Worm (Caenorhabditis elegans) whole organism, young adult: Measurements from ENCODE around the gene lgc-39.

Experiments
- B0019.2 ChIP-seq: fragments of 200-800 bp; sonication (Bioruptor generic); conservative IDR thresholded peaks from 2 replicates; pipeline ENCODE4 v1.3.6; 2022; ENCODE audit warnings: missing genetic modification reagents, missing genetic modification characterization, missing compliant biosample characterization
- B0035.1 ChIP-seq: sonication (generic microtip); optimal IDR thresholded peaks from 2 replicates; lab custom pipeline; 2016; ENCODE audit warnings: missing genetic modification characterization, mild to moderate bottlenecking, missing compliant biosample characterization, missing genotype, missing genetic modification reagents
- B0261.1 ChIP-seq: sonication (generic microtip); optimal IDR thresholded peaks from 2 replicates; lab custom pipeline; 2016; ENCODE audit warnings: mild to moderate bottlenecking, missing genetic modification characterization, moderate library complexity, missing compliant biosample characterization
- D2030.7 ChIP-seq: fragments of 200-800 bp; sonication (Bioruptor generic); IDR thresholded peaks from 2 replicates; pipeline ENCODE4 v1.3.6; 2022; ENCODE audit warnings: missing genetic modification reagents, missing genetic modification characterization, missing compliant biosample characterization
- F49E8.2 ChIP-seq: sonication (generic microtip); optimal IDR thresholded peaks from 3 replicates; lab custom pipeline; 2017; ENCODE audit warnings: missing genetic modification characterization, mild to moderate bottlenecking, missing compliant biosample characterization, antibody characterized with exemption, moderate library complexity; ENCODE audit not compliant: insufficient read depth
- F55B11.4 ChIP-seq: sonication (generic microtip); optimal IDR thresholded peaks from 2 replicates; lab custom pipeline; 2016; ENCODE audit warnings: missing compliant biosample characterization, missing genetic modification characterization, borderline replicate concordance; ENCODE audit not compliant: insufficient read depth
- F57C9.4 ChIP-seq: sonication (generic microtip); optimal IDR thresholded peaks from 2 replicates; lab custom pipeline; 2017; ENCODE audit warnings: mild to moderate bottlenecking, missing genetic modification characterization, missing compliant biosample characterization
- K12H6.12 ChIP-seq: fragments of 200-800 bp; sonication (Bioruptor generic); optimal IDR thresholded peaks from 2 replicates; lab custom pipeline; 2018; ENCODE audit warnings: mild to moderate bottlenecking, missing genetic modification characterization, missing compliant biosample characterization
- Y53G8AR.9 ChIP-seq: fragments of 200-800 bp; sonication (Bioruptor generic); conservative IDR thresholded peaks from 2 replicates; pipeline ENCODE4 v1.3.6; 2022; ENCODE audit warnings: missing genetic modification reagents, missing genetic modification characterization, missing compliant biosample characterization
- Y56A3A.18 ChIP-seq: fragments of 200-800 bp; sonication (Bioruptor generic); IDR thresholded peaks from 2 replicates; pipeline ENCODE4 v1.3.6; 2022; ENCODE audit warnings: missing genetic modification reagents, missing genetic modification characterization, missing compliant biosample characterization
- Y67H2A.10 ChIP-seq: fragments of 200-800 bp; sonication (Bioruptor generic); conservative IDR thresholded peaks from 2 replicates; pipeline ENCODE4 v1.3.6; 2022; ENCODE audit warnings: missing genetic modification reagents, missing genetic modification characterization, missing compliant biosample characterization
- Y79H2A.3 ChIP-seq: fragments of 200-800 bp; sonication (Bioruptor generic); conservative IDR thresholded peaks from 2 replicates; pipeline ENCODE4 v1.3.6; 2022; ENCODE audit warnings: missing genetic modification reagents, missing genetic modification characterization, missing compliant biosample characterization
- ama-1 ChIP-seq, 3 experiments: fragments of 150-350 bp in 1 of 3; sonication (generic microtip) in 2 of 3; optimal IDR thresholded peaks; 2 replicates each; lab custom pipeline; 2014 to 2018; ENCODE audit warnings: missing biosample characterization in 2 of 3, missing genetic modification characterization in 2 of 3, missing genetic modification reagents in 2 of 3
- cebp-1 ChIP-seq, 2 experiments: fragments of 200-800 bp in 1 of 2; sonication (Bioruptor generic) in 1 of 2; sonication (generic microtip) in 1 of 2; IDR thresholded peaks in 1 of 2; optimal IDR thresholded peaks in 1 of 2; 2 replicates each; pipeline versions ENCODE4 v1.3.6 to Lab custom; 2017 to 2022; ENCODE audit warnings: missing compliant biosample characterization in 2 of 2, missing genetic modification characterization in 2 of 2, mild to moderate bottlenecking in 1 of 2, missing genetic modification reagents in 1 of 2, moderate library complexity in 1 of 2
- cebp-2 ChIP-seq: fragments of 200-800 bp; sonication (Bioruptor generic); IDR thresholded peaks from 2 replicates; pipeline ENCODE4 v1.3.6; 2022; ENCODE audit warnings: missing genetic modification characterization, missing compliant biosample characterization
- ceh-100 ChIP-seq: fragments of 200-800 bp; sonication (Bioruptor generic); IDR thresholded peaks from 2 replicates; pipeline ENCODE4 v1.3.6; 2022; ENCODE audit warnings: missing genetic modification reagents, missing genetic modification characterization, missing compliant biosample characterization
- ceh-40 ChIP-seq: fragments of 200-800 bp; sonication (Bioruptor generic); IDR thresholded peaks from 2 replicates; pipeline ENCODE4 v1.3.6; 2022; ENCODE audit warnings: missing genetic modification characterization, missing compliant biosample characterization
- ceh-91 ChIP-seq: fragments of 200-800 bp; sonication (Bioruptor generic); IDR thresholded peaks from 2 replicates; pipeline ENCODE4 v1.3.6; 2022; ENCODE audit warnings: missing genetic modification reagents, missing genetic modification characterization, missing compliant biosample characterization
- egl-18 ChIP-seq: fragments of 200-800 bp; sonication (Bioruptor generic); IDR thresholded peaks from 2 replicates; pipeline ENCODE4 v1.3.6; 2022; ENCODE audit warnings: missing genetic modification reagents, missing genetic modification characterization, missing compliant biosample characterization
- egl-44 ChIP-seq: fragments of 200-800 bp; sonication (Bioruptor generic); IDR thresholded peaks from 2 replicates; pipeline ENCODE4 v1.3.6; 2022; ENCODE audit warnings: missing genetic modification reagents, missing genetic modification characterization, missing compliant biosample characterization
- gei-17 ChIP-seq: fragments of 200-800 bp; sonication (Bioruptor generic); optimal IDR thresholded peaks from 2 replicates; lab custom pipeline; 2018; ENCODE audit warnings: mild to moderate bottlenecking, missing genetic modification characterization, missing compliant biosample characterization
- hlh-12 ChIP-seq: sonication (generic microtip); optimal IDR thresholded peaks from 2 replicates; lab custom pipeline; 2016; ENCODE audit warnings: missing genetic modification characterization, missing compliant biosample characterization
- hlh-26 ChIP-seq: fragments of 200-800 bp; sonication (Bioruptor generic); conservative IDR thresholded peaks from 2 replicates; pipeline ENCODE4 v1.3.6; 2022; ENCODE audit warnings: missing genetic modification reagents, missing genetic modification characterization, missing compliant biosample characterization
- hrde-1 ChIP-seq: sonication (generic microtip); optimal IDR thresholded peaks from 2 replicates; lab custom pipeline; 2016; ENCODE audit warnings: missing genetic modification characterization, mild to moderate bottlenecking, missing compliant biosample characterization, moderate library complexity, missing genotype, missing genetic modification reagents, borderline replicate concordance
- hsf-1 ChIP-seq: fragments of 200-800 bp; sonication (Bioruptor generic); IDR thresholded peaks from 2 replicates; pipeline ENCODE4 v1.3.6; 2022; ENCODE audit warnings: missing genetic modification reagents, missing genetic modification characterization, missing compliant biosample characterization
- let-526 ChIP-seq: fragments of 200-800 bp; sonication (Bioruptor generic); IDR thresholded peaks from 2 replicates; pipeline ENCODE4 v1.3.6; 2022; ENCODE audit warnings: missing genetic modification reagents, missing genetic modification characterization, missing compliant biosample characterization
- let-607 ChIP-seq, 2 experiments: fragments of 200-800 bp in 1 of 2; sonication (Bioruptor generic) in 1 of 2; sonication (generic microtip) in 1 of 2; optimal IDR thresholded peaks; 2 replicates each; lab custom pipeline; 2016 to 2018; ENCODE audit warnings: mild to moderate bottlenecking in 2 of 2, missing compliant biosample characterization in 2 of 2, missing genetic modification characterization in 2 of 2, moderate library complexity in 2 of 2, missing genotype in 1 of 2
- lin-35 ChIP-seq, 3 experiments: fragments of 150-350 bp in 2 of 3; sonication (generic microtip) in 1 of 3; optimal IDR thresholded peaks; 2 replicates each; lab custom pipeline; 2014 to 2018; ENCODE audit warnings: missing biosample characterization in 3 of 3, missing genetic modification characterization in 3 of 3, missing genetic modification reagents in 3 of 3
- lin-54 ChIP-seq: fragments of 200-800 bp; sonication (Bioruptor generic); optimal IDR thresholded peaks from 2 replicates; lab custom pipeline; 2018; ENCODE audit warnings: mild to moderate bottlenecking, missing genetic modification characterization, missing compliant biosample characterization
- lsl-1 ChIP-seq: fragments of 200-800 bp; sonication (Bioruptor generic); optimal IDR thresholded peaks from 2 replicates; lab custom pipeline; 2018; ENCODE audit warnings: mild to moderate bottlenecking, missing genetic modification characterization, moderate library complexity, missing compliant biosample characterization
- lsy-27 ChIP-seq: sonication (generic microtip); optimal IDR thresholded peaks from 2 replicates; lab custom pipeline; 2017; ENCODE audit warnings: missing genetic modification characterization, mild to moderate bottlenecking, missing compliant biosample characterization, antibody characterized with exemption, missing genotype, borderline replicate concordance; ENCODE audit not compliant: insufficient read depth
- madf-6 ChIP-seq: fragments of 200-800 bp; sonication (Bioruptor generic); IDR thresholded peaks from 2 replicates; pipeline ENCODE4 v1.3.6; 2022; ENCODE audit warnings: missing genetic modification reagents, missing genetic modification characterization, missing compliant biosample characterization
- mcd-1 ChIP-seq: fragments of 200-800 bp; sonication (Bioruptor generic); IDR thresholded peaks from 2 replicates; pipeline ENCODE4 v1.3.6; 2022; ENCODE audit warnings: missing genetic modification reagents, missing genetic modification characterization, missing compliant biosample characterization
- nfya-1 ChIP-seq: sonication (generic microtip); optimal IDR thresholded peaks from 2 replicates; lab custom pipeline; 2017; ENCODE audit warnings: antibody characterized with exemption, missing compliant biosample characterization, missing genetic modification characterization, borderline replicate concordance; ENCODE audit not compliant: insufficient read depth
- nhr-80 ChIP-seq: sonication (generic microtip); optimal IDR thresholded peaks from 2 replicates; lab custom pipeline; 2016; ENCODE audit warnings: missing genetic modification characterization, missing compliant biosample characterization
- nhr-90 ChIP-seq: sonication (generic microtip); optimal IDR thresholded peaks from 2 replicates; lab custom pipeline; 2016; ENCODE audit warnings: missing genotype, mild to moderate bottlenecking, missing genetic modification characterization, missing compliant biosample characterization
- pbrm-1 ChIP-seq: fragments of 200-800 bp; sonication (Bioruptor generic); IDR thresholded peaks from 2 replicates; pipeline ENCODE4 v1.3.6; 2022; ENCODE audit warnings: missing genetic modification reagents, missing genetic modification characterization, missing compliant biosample characterization
- rpc-1 ChIP-seq, 2 experiments: fragments of 150-350 bp in 1 of 2; sonication (generic microtip) in 1 of 2; optimal IDR thresholded peaks; 2 replicates each; lab custom pipeline; 2014 to 2018; ENCODE audit warnings: missing biosample characterization in 1 of 2, missing genetic modification characterization in 1 of 2, missing genetic modification reagents in 1 of 2, missing genotype in 1 of 2
- sea-2 ChIP-seq: fragments of 200-800 bp; sonication (Bioruptor generic); IDR thresholded peaks from 2 replicates; pipeline ENCODE4 v1.3.6; 2022; ENCODE audit warnings: missing genetic modification characterization, missing compliant biosample characterization
- snpc-1.3 ChIP-seq: sonication (generic microtip); optimal IDR thresholded peaks from 2 replicates; lab custom pipeline; 2017; ENCODE audit warnings: missing genetic modification characterization, mild to moderate bottlenecking, missing compliant biosample characterization, antibody characterized with exemption, moderate library complexity, missing genotype, missing genetic modification reagents; ENCODE audit not compliant: insufficient read depth
- unc-130 ChIP-seq: sonication (generic microtip); optimal IDR thresholded peaks from 2 replicates; lab custom pipeline; 2016; ENCODE audit warnings: missing genetic modification reagents, missing genetic modification characterization, missing compliant biosample characterization
- xnd-1 ChIP-seq: sonication (generic microtip); optimal IDR thresholded peaks from 2 replicates; lab custom pipeline; 2016; ENCODE audit warnings: missing genotype, missing genetic modification reagents, missing genetic modification characterization, missing compliant biosample characterization
- ztf-22 ChIP-seq: fragments of 200-800 bp; sonication (Bioruptor generic); optimal IDR thresholded peaks from 2 replicates; lab custom pipeline; 2018; ENCODE audit warnings: mild to moderate bottlenecking, missing genetic modification characterization, moderate library complexity, missing compliant biosample characterization
- ztf-25 ChIP-seq: fragments of 200-800 bp; sonication (Bioruptor generic); IDR thresholded peaks from 2 replicates; pipeline ENCODE4 v1.3.6; 2022; ENCODE audit warnings: missing genetic modification reagents, missing genetic modification characterization, missing compliant biosample characterization
- ztf-28 ChIP-seq: fragments of 200-800 bp; sonication (Bioruptor generic); IDR thresholded peaks from 2 replicates; pipeline ENCODE4 v1.3.6; 2022; ENCODE audit warnings: missing genetic modification reagents, missing genetic modification characterization, missing compliant biosample characterization

Gene lgc-39

DNA sequence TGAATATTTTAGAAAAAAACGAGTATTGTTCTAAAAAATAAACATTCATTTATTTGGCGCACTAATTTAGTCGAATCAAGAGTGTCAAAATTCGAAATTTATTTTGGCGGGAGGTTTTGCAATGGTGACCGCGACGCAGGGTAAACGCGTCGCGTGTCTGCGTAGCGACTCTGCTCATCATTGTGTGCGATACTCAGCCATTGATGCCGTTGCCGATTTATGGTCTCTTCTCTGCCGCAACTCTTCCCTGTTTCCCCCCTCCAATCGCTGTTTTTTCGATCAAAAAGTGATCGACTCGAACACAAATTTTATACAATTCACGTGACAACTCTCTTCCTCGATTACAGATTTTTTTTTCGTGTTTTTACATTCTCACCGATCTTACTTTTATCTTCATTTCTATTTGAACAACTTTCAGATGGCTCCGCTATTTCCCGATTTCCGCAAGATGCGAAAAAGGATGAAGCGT is 21.2 kb downstream of the lgc-39 start, which contains the start of gene F09G2.2 (continued):
- TF ChIP-seq hlh-26 (GFP tag; lab: Robert Waterston, UW), result no peak
- no peak for TF ChIP-seq nfya-1 (tag; lab: Kevin White, UChicago)
- peak; percentile 0 for TF ChIP-seq B0035.1 (tag; lab: Kevin White, UChicago)
- 0 out of 2 replicates have a peak, but pooled peaks have one; percentile 6 for TF ChIP-seq ztf-28 (GFP tag; lab: Robert Waterston, UW)
- no peak for TF ChIP-seq rpc-1 (optimal IDR thresholded peaks at IDR 0.05; lab: Kevin White, UChicago)
- no peak for TF ChIP-seq rpc-1 (tag; optimal IDR thresholded peaks at IDR 0.05; lab: Kevin White, UChicago)
- peak; percentile 56; the same call in 1 of the 2 replicates for TF ChIP-seq let-526 (GFP tag; lab: Robert Waterston, UW)
- no peak for TF ChIP-seq Y79H2A.3 (GFP tag; lab: Robert Waterston, UW)
- TF ChIP-seq ztf-22 (GFP tag; lab: Kevin White, UChicago), result peak; percentile 2
- TF ChIP-seq ceh-100 (GFP tag; lab: Robert Waterston, UW), result peak; percentile 71
- TF ChIP-seq hsf-1, result peak; percentile 72; the same call in 1 of the 2 replicates
- no peak for TF ChIP-seq cebp-2 (GFP tag; lab: Robert Waterston, UW)
- TF ChIP-seq ceh-40 (GFP tag; lab: Robert Waterston, UW), result no peak
- TF ChIP-seq lsl-1, result peak; percentile 80
- TF ChIP-seq ceh-91 (GFP tag; lab: Robert Waterston, UW), result peak; percentile 82
- TF ChIP-seq xnd-1 (tag; lab: Kevin White, UChicago), result peak; percentile 77
- peak; percentile 85 for TF ChIP-seq mcd-1 (GFP tag; lab: Robert Waterston, UW)
- peak; percentile 76; the same call in 1 of the 2 replicates for TF ChIP-seq Y67H2A.10
- no peak for TF ChIP-seq lsy-27 (tag; lab: Kevin White, UChicago)
- no peak for TF ChIP-seq Y56A3A.18 (GFP tag; lab: Robert Waterston, UW)
- TF ChIP-seq cebp-1 (GFP tag; IDR thresholded peaks at IDR 0.05; lab: Robert Waterston, UW), result peak; percentile 78
- TF ChIP-seq cebp-1 (tag; optimal IDR thresholded peaks at IDR 0.05; lab: Kevin White, UChicago), result peak; percentile 91
- TF ChIP-seq sea-2 (GFP tag; lab: Robert Waterston, UW), result no peak
- peak; percentile 88 for TF ChIP-seq D2030.7 (GFP tag; lab: Robert Waterston, UW)
- no peak for TF ChIP-seq B0261.1 (tag; lab: Kevin White, UChicago)
- no peak for TF ChIP-seq egl-18 (GFP tag; lab: Robert Waterston, UW)
- TF ChIP-seq unc-130 (GFP tag; lab: Kevin White, UChicago), result peak; percentile 32
- TF ChIP-seq ama-1 (optimal IDR thresholded peaks at IDR 0.05; lab: Kevin White, UChicago), result no peak
- no peak for TF ChIP-seq ama-1 (GFP tag; optimal IDR thresholded peaks at IDR 0.05; lab: Kevin White, UChicago)
- peak; percentile 83 for TF ChIP-seq snpc-1.3 (tag; lab: Kevin White, UChicago)
- peak; percentile 2 to 69 for TF ChIP-seq let-607 (tag; optimal IDR thresholded peaks at IDR 0.05; lab: Kevin White, UChicago)
- TF ChIP-seq K12H6.12 (tag; lab: Kevin White, UChicago), result peak; percentile 79
- TF ChIP-seq lin-54, result peak; percentile 93
- peak; percentile 90 for TF ChIP-seq nhr-80 (tag; lab: Kevin White, UChicago)
- peak; percentile 52; the same call in 1 of the 2 replicates for TF ChIP-seq egl-44 (GFP tag; lab: Robert Waterston, UW)
- TF ChIP-seq ztf-25, result 0 out of 2 replicates have a peak, but pooled peaks have one; percentile 40
- peak; percentile 89 for TF ChIP-seq pbrm-1 (GFP tag; lab: Robert Waterston, UW)
- TF ChIP-seq hrde-1, result peak; percentile 14
- TF ChIP-seq gei-17 (GFP tag; lab: Kevin White, UChicago), result peak; percentile 42
- no peak for TF ChIP-seq hlh-12
- TF ChIP-seq B0019.2 (GFP tag; lab: Robert Waterston, UW), result 0 out of 2 replicates have a peak, but pooled peaks have one; percentile 53
- peak; percentile 3 to 93 (median 10) for TF ChIP-seq lin-35 (GFP tag; optimal IDR thresholded peaks at IDR 0.05; lab: Kevin White, UChicago)
- TF ChIP-seq F57C9.4 (tag; lab: Kevin White, UChicago), result no peak
- TF ChIP-seq F49E8.2 (tag; lab: Kevin White, UChicago), result peak; percentile 9
- no peak for TF ChIP-seq F55B11.4 (tag; lab: Kevin White, UChicago)
- TF ChIP-seq madf-6 (GFP tag; lab: Robert Waterston, UW), result peak; percentile 95
- TF ChIP-seq nhr-90 (tag; lab: Kevin White, UChicago), result peak; percentile 8
- peak; percentile 92 for TF ChIP-seq Y53G8AR.9 (GFP tag; lab: Robert Waterston, UW)
